Fruit fly (Drosophila melanogaster) whole organism, embryonic: ENCODE measurements around the gene prg.

Experiments used
- Blimp-1 ChIP-seq: fragments of 200-800 bp; sonication (Bioruptor generic); optimal IDR thresholded peaks from 3 replicates; lab custom pipeline; 2018; ENCODE audit warnings: missing biosample characterization, missing genetic modification characterization, mild to moderate bottlenecking, moderate library complexity, missing genetic modification reagents
- CG10209 ChIP-seq: fragments of 200-800 bp; sonication (Bioruptor generic); optimal IDR thresholded peaks from 3 replicates; lab custom pipeline; 2017; ENCODE audit warnings: missing biosample characterization, mild to moderate bottlenecking, missing genetic modification characterization, missing genetic modification reagents
- CG10267 ChIP-seq: fragments of 200-800 bp; sonication (Bioruptor generic); optimal IDR thresholded peaks from 2 replicates; lab custom pipeline; 2018; ENCODE audit warnings: missing biosample characterization, mild to moderate bottlenecking, missing genetic modification characterization, moderate library complexity
- CG12219 ChIP-seq: fragments of 200-800 bp; sonication (Bioruptor generic); optimal IDR thresholded peaks from 3 replicates; lab custom pipeline; 2018; ENCODE audit warnings: missing biosample characterization, mild to moderate bottlenecking, missing genetic modification characterization
- CG12659 ChIP-seq: fragments of 200-800 bp; sonication (Bioruptor generic); optimal IDR thresholded peaks from 3 replicates; lab custom pipeline; 2017; ENCODE audit warnings: mild to moderate bottlenecking, missing biosample characterization, missing genetic modification reagents, missing genetic modification characterization
- CG13624 ChIP-seq: fragments of 200-800 bp; sonication (Bioruptor generic); optimal IDR thresholded peaks from 2 replicates; lab custom pipeline; 2016; ENCODE audit warnings: missing biosample characterization, missing genetic modification characterization
- CG15514 ChIP-seq: fragments of 200-800 bp; sonication (Bioruptor generic); optimal IDR thresholded peaks from 3 replicates; lab custom pipeline; 2017; ENCODE audit warnings: missing biosample characterization, missing genetic modification characterization, mild to moderate bottlenecking, moderate library complexity, missing genetic modification reagents
- CG15601 ChIP-seq: fragments of 200-800 bp; sonication (Bioruptor generic); optimal IDR thresholded peaks from 3 replicates; lab custom pipeline; 2019; ENCODE audit warnings: missing biosample characterization, mild to moderate bottlenecking, missing genetic modification characterization, moderate library complexity
- CG31365 ChIP-seq: fragments of 200-800 bp; sonication (Bioruptor generic); optimal IDR thresholded peaks from 2 replicates; lab custom pipeline; 2018; ENCODE audit warnings: missing biosample characterization, mild to moderate bottlenecking, missing genetic modification characterization
- CG6791 ChIP-seq: fragments of 200-800 bp; sonication (Bioruptor generic); IDR thresholded peaks from 3 replicates; pipeline ENCODE4 v1.3.6; 2022; ENCODE audit warnings: missing biosample characterization, missing genetic modification characterization; ENCODE audit not compliant: partially characterized antibody
- CG7556 ChIP-seq: fragments of 200-800 bp; sonication (Bioruptor generic); optimal IDR thresholded peaks from 2 replicates; lab custom pipeline; 2017; ENCODE audit warnings: missing biosample characterization, mild to moderate bottlenecking, missing genetic modification characterization
- CG8478 ChIP-seq: fragments of >200 bp; optimal IDR thresholded peaks from 2 replicates; lab custom pipeline; 2018
- Deaf1 ChIP-seq: fragments of 200-800 bp; optimal IDR thresholded peaks from 3 replicates; lab custom pipeline; 2019; ENCODE audit warnings: missing biosample characterization, mild to moderate bottlenecking, missing genetic modification characterization, moderate library complexity
- Dek ChIP-seq: fragments of 200-800 bp; sonication (Bioruptor generic); optimal IDR thresholded peaks from 3 replicates; lab custom pipeline; 2019; ENCODE audit warnings: missing biosample characterization, mild to moderate bottlenecking, missing genetic modification characterization, moderate library complexity
- Dip3 ChIP-seq: fragments of 200-800 bp; sonication (Bioruptor generic); optimal IDR thresholded peaks from 3 replicates; lab custom pipeline; 2016; ENCODE audit warnings: missing biosample characterization, missing genetic modification characterization
- Dll ChIP-seq: fragments of 200-800 bp; sonication (Bioruptor generic); IDR thresholded peaks from 4 replicates; pipeline ENCODE4 v1.3.6; 2022; ENCODE audit warnings: missing biosample characterization, missing genetic modification characterization; ENCODE audit not compliant: partially characterized antibody
- Dref ChIP-seq: fragments of 200-800 bp; sonication (Bioruptor generic); IDR thresholded peaks from 2 replicates; pipeline ENCODE4 v1.3.6; 2022; ENCODE audit warnings: missing biosample characterization, missing genetic modification characterization
- E2f2 ChIP-seq: fragments of 200-800 bp; sonication (Bioruptor generic); IDR thresholded peaks from 2 replicates; pipeline ENCODE4 v1.3.6; 2022; ENCODE audit warnings: missing biosample characterization, missing genetic modification characterization
- Ets65A ChIP-seq: fragments of 200-800 bp; sonication (Bioruptor generic); peaks from one replicate; lab custom pipeline; 2016; ENCODE audit warnings: missing biosample characterization, missing genetic modification characterization
- HLH4C ChIP-seq: fragments of 200-800 bp; sonication (Bioruptor generic); IDR thresholded peaks from 3 replicates; pipeline ENCODE4 v1.3.6; 2022; ENCODE audit warnings: missing biosample characterization, missing genetic modification characterization; ENCODE audit not compliant: partially characterized antibody
- HmgZ ChIP-seq: fragments of 200-800 bp; sonication (Bioruptor generic); optimal IDR thresholded peaks from 2 replicates; lab custom pipeline; 2018; ENCODE audit warnings: missing biosample characterization, mild to moderate bottlenecking, missing genetic modification characterization
- Hr39 ChIP-seq: fragments of >200 bp; optimal IDR thresholded peaks from 2 replicates; lab custom pipeline; 2017
- Hr78 ChIP-seq, 2 experiments: fragments of 200-800 bp in 1 of 2; fragments of >200 bp in 1 of 2; sonication (Bioruptor generic) in 1 of 2; optimal IDR thresholded peaks; 2 replicates each; lab custom pipeline; 2017 to 2019; ENCODE audit warnings: missing biosample characterization in 2 of 2, missing genetic modification characterization in 2 of 2, mild to moderate bottlenecking in 1 of 2, moderate library complexity in 1 of 2
- MBD-R2 ChIP-seq: fragments of 200-800 bp; sonication (Bioruptor generic); IDR thresholded peaks from 2 replicates; pipeline ENCODE4 v1.3.6; 2022; ENCODE audit warnings: missing biosample characterization, missing genetic modification characterization
- Med ChIP-seq: fragments of 200-800 bp; sonication (Bioruptor generic); peaks from one replicate; lab custom pipeline; 2016; ENCODE audit warnings: missing biosample characterization, missing genetic modification characterization, mild to moderate bottlenecking, inconsistent platforms, moderate library complexity
- Myb ChIP-seq: fragments of 200-800 bp; sonication (Bioruptor generic); optimal IDR thresholded peaks from 2 replicates; lab custom pipeline; 2016; ENCODE audit warnings: missing biosample characterization, missing genetic modification characterization
- Nf-YA ChIP-seq: fragments of 200-800 bp; sonication (Bioruptor generic); IDR thresholded peaks from 2 replicates; pipeline ENCODE4 v1.3.6; 2022; ENCODE audit warnings: missing biosample characterization, missing genetic modification characterization
- PHDP ChIP-seq: fragments of 200-800 bp; sonication (Bioruptor generic); optimal IDR thresholded peaks from 3 replicates; lab custom pipeline; 2018; ENCODE audit warnings: missing biosample characterization, mild to moderate bottlenecking, missing genetic modification characterization, moderate library complexity
- Pdp1 ChIP-seq, 2 experiments: fragments of 200-800 bp; sonication (Bioruptor generic); optimal IDR thresholded peaks; 3 replicates each; lab custom pipeline; 2016; ENCODE audit warnings: missing biosample characterization in 2 of 2, missing genetic modification characterization in 2 of 2, mild to moderate bottlenecking in 1 of 2, moderate library complexity in 1 of 2
- Scr ChIP-seq: fragments of 200-800 bp; sonication (Bioruptor generic); IDR thresholded peaks from 2 replicates; pipeline ENCODE4 v1.3.6; 2022; ENCODE audit warnings: missing biosample characterization, missing genetic modification characterization; ENCODE audit not compliant: partially characterized antibody
- Sox102F ChIP-seq: fragments of 200-800 bp; sonication (Bioruptor generic); optimal IDR thresholded peaks from 2 replicates; lab custom pipeline; 2018; ENCODE audit warnings: missing biosample characterization, mild to moderate bottlenecking, missing genetic modification characterization, moderate library complexity
- Tbp ChIP-seq: fragments of >200 bp; optimal IDR thresholded peaks from 2 replicates; lab custom pipeline; 2018; ENCODE audit warnings: missing biosample characterization, missing genetic modification characterization
- ac ChIP-seq: fragments of 200-800 bp; sonication (Bioruptor generic); optimal IDR thresholded peaks from 3 replicates; lab custom pipeline; 2017; ENCODE audit warnings: missing biosample characterization, mild to moderate bottlenecking, missing genetic modification characterization
- amos ChIP-seq: fragments of 200-800 bp; sonication (Bioruptor generic); IDR thresholded peaks from 2 replicates; pipeline ENCODE4 v1.3.6; 2022; ENCODE audit warnings: missing biosample characterization, missing genetic modification characterization; ENCODE audit not compliant: partially characterized antibody
- chn ChIP-seq: fragments of 200-800 bp; sonication (Bioruptor generic); optimal IDR thresholded peaks from 2 replicates; lab custom pipeline; 2016; ENCODE audit warnings: missing biosample characterization, missing genetic modification characterization
- crc ChIP-seq: fragments of 200-800 bp; sonication (Bioruptor generic); optimal IDR thresholded peaks from 2 replicates; lab custom pipeline; 2016; ENCODE audit warnings: missing biosample characterization, missing genetic modification characterization
- crp ChIP-seq, 2 experiments: fragments of 200-800 bp; sonication (Bioruptor generic); optimal IDR thresholded peaks; 2 replicates in 1 of 2; 3 replicates in 1 of 2; lab custom pipeline; 2017; ENCODE audit warnings: missing biosample characterization in 2 of 2, missing genetic modification characterization in 2 of 2, mild to moderate bottlenecking in 1 of 2, moderate library complexity in 1 of 2
- dysf ChIP-seq: fragments of 200-800 bp; sonication (Bioruptor generic); IDR thresholded peaks from 3 replicates; pipeline ENCODE4 v1.3.6; 2022; ENCODE audit warnings: missing biosample characterization, missing genetic modification characterization
- fd102C ChIP-seq: fragments of 200-800 bp; sonication (Bioruptor generic); optimal IDR thresholded peaks from 2 replicates; lab custom pipeline; 2018; ENCODE audit warnings: missing biosample characterization, mild to moderate bottlenecking, missing genetic modification characterization, moderate library complexity
- fd64A ChIP-seq: fragments of 200-800 bp; sonication (Bioruptor generic); optimal IDR thresholded peaks from 3 replicates; lab custom pipeline; 2018; ENCODE audit warnings: missing biosample characterization, mild to moderate bottlenecking, missing genetic modification characterization
- hkb ChIP-seq, 2 experiments: fragments of 200-800 bp in 1 of 2; fragments of >200 bp in 1 of 2; sonication (Bioruptor generic) in 1 of 2; IDR thresholded peaks in 1 of 2; optimal IDR thresholded peaks in 1 of 2; 2 replicates each; pipeline versions ENCODE4 v1.3.6 to Lab custom; 2017 to 2022; ENCODE audit warnings: missing biosample characterization in 1 of 2, missing genetic modification characterization in 1 of 2
- inv ChIP-seq: fragments of 200-800 bp; sonication (Bioruptor generic); IDR thresholded peaks from 2 replicates; pipeline ENCODE4 v1.3.6; 2022; ENCODE audit warnings: missing biosample characterization, missing genetic modification characterization; ENCODE audit not compliant: partially characterized antibody
- knrl ChIP-seq: fragments of 200-800 bp; sonication (Bioruptor generic); IDR thresholded peaks from 3 replicates; pipeline ENCODE4 v1.3.6; 2022; ENCODE audit warnings: missing biosample characterization, missing genetic modification characterization; ENCODE audit not compliant: partially characterized antibody
- nmo ChIP-seq: fragments of 200-800 bp; sonication (Bioruptor generic); optimal IDR thresholded peaks from 2 replicates; lab custom pipeline; 2018; ENCODE audit warnings: missing biosample characterization, mild to moderate bottlenecking, missing genetic modification characterization, moderate library complexity
- pho ChIP-seq: fragments of 200-800 bp; sonication (Bioruptor generic); optimal IDR thresholded peaks from 2 replicates; lab custom pipeline; 2016; ENCODE audit warnings: missing biosample characterization, missing genetic modification characterization
- phol ChIP-seq: fragments of 200-800 bp; sonication (Bioruptor generic); optimal IDR thresholded peaks from 3 replicates; lab custom pipeline; 2018; ENCODE audit warnings: missing biosample characterization, mild to moderate bottlenecking, missing genetic modification characterization, moderate library complexity
- slbo ChIP-seq: fragments of 200-800 bp; sonication (Bioruptor generic); IDR thresholded peaks from 2 replicates; pipeline ENCODE4 v1.3.6; 2022; ENCODE audit warnings: missing biosample characterization, missing genetic modification characterization
- stwl ChIP-seq: fragments of 200-800 bp; sonication (Bioruptor generic); optimal IDR thresholded peaks from 3 replicates; lab custom pipeline; 2018; ENCODE audit warnings: missing biosample characterization, mild to moderate bottlenecking, missing genetic modification characterization, moderate library complexity
- tx ChIP-seq: fragments of 200-800 bp; sonication (Bioruptor generic); optimal IDR thresholded peaks from 2 replicates; lab custom pipeline; 2016; ENCODE audit warnings: missing biosample characterization, missing genetic modification characterization

The prg gene

DNA sequence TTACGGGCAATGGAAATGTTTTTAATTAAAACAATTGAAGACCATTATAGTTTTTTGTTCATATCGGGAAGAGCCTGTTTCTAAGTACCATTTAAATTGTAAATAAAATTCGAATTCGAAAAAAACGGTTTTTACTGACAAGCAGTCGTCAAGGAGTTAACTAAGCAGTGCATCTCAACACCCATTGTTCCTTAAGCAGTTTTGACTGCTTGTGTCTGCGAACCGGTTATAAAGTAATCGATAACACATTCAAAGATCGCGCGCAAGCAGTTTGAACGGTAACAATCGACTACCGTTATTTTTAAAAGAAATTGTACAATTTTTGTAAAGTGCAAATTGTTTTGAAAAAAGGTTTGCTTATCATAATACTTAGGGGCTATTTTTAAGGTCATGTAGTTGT lies 13.7 kb downstream of the prg start (continued):
- TF ChIP-seq PHDP (tag; lab: Kevin White, UChicago) (no peak), fd102C (GFP tag; lab: Kevin White, UChicago) (no peak), phol (tag; lab: Kevin White, UChicago) (peak; percentile 51), CG31365 (tag; lab: Kevin White, UChicago) (peak; percentile 100), CG15514 (GFP tag; lab: Kevin White, UChicago) (peak; percentile 22), crc (GFP tag; lab: Kevin White, UChicago) (no peak), pho (GFP tag; lab: Kevin White, UChicago) (peak; percentile 30), CG7556 (GFP tag; lab: Kevin White, UChicago) (no peak), Myb (GFP tag; lab: Kevin White, UChicago) (peak; percentile 100), E2f2 (GFP tag; lab: Robert Waterston, UW) (peak; percentile 90), MBD-R2 (GFP tag; lab: Robert Waterston, UW) (no peak), Hr78 (GFP tag; optimal IDR thresholded peaks at IDR 0.05; lab: Kevin White, UChicago) (peak in 1 of 2 experiments; percentile 49), Ets65A (GFP tag; lab: Kevin White, UChicago) (peak; percentile 72), inv (GFP tag; lab: Robert Waterston, UW) (peak; percentile 29; the same call in 1 of the 2 replicates), slbo (0 out of 2 replicates have a peak, but pooled peaks have one; percentile 17), CG10267 (tag; lab: Kevin White, UChicago) (peak; percentile 78), CG13624 (GFP tag; lab: Kevin White, UChicago) (peak; percentile 5), Deaf1 (no peak), Pdp1 (GFP tag; optimal IDR thresholded peaks at IDR 0.05; lab: Kevin White, UChicago) (peak in 1 of 2 experiments; percentile 54), Blimp-1 (GFP tag; lab: Kevin White, UChicago) (no peak), CG12659 (no peak), hkb (optimal IDR thresholded peaks at IDR 0.05; lab: Kevin White, UChicago) (peak; percentile 2), hkb (GFP tag; IDR thresholded peaks at IDR 0.05; lab: Robert Waterston, UW) (no peak), stwl (peak; percentile 86), CG8478 (lab: Kevin White, UChicago) (peak; percentile 87), HLH4C (GFP tag; lab: Robert Waterston, UW) (peak; percentile 49; the same call in 1 of the 3 replicates), Sox102F (peak; percentile 68), CG12219 (GFP tag; lab: Kevin White, UChicago) (no peak), CG15601 (tag; lab: Kevin White, UChicago) (peak; percentile 20), nmo (GFP tag; lab: Kevin White, UChicago) (peak; percentile 35), CG6791 (GFP tag; lab: Robert Waterston, UW) (peak; percentile 58), Dll (GFP tag; lab: Robert Waterston, UW) (peak; percentile 19; the same call in 1 of the 4 replicates), HmgZ (tag; lab: Kevin White, UChicago) (peak; percentile 51), Dref (GFP tag; lab: Robert Waterston, UW) (peak; percentile 89), CG10209 (no peak), Med (GFP tag; lab: Kevin White, UChicago) (peak; percentile 90), tx (GFP tag; lab: Kevin White, UChicago) (no peak), amos (peak; percentile 65), crp (GFP tag; optimal IDR thresholded peaks at IDR 0.05; lab: Kevin White, UChicago) (peak in 1 of 2 experiments; percentile 69), dysf (GFP tag; lab: Robert Waterston, UW) (no peak), Dip3 (GFP tag; lab: Kevin White, UChicago) (peak; percentile 11), ac (no peak), Scr (GFP tag; lab: Robert Waterston, UW) (peak; percentile 7; the same call in 1 of the 2 replicates), fd64A (no peak), chn (GFP tag; lab: Kevin White, UChicago) (peak; percentile 46), Dek (tag; lab: Kevin White, UChicago) (peak; percentile 46), Tbp (GFP tag; lab: Kevin White, UChicago) (no peak), Nf-YA (GFP tag; lab: Robert Waterston, UW) (no peak), Hr39 (lab: Kevin White, UChicago) (no peak), knrl (GFP tag; lab: Robert Waterston, UW) (peak; percentile 69; the same call in 2 of the 3 replicates)
